Fruit fly (Drosophila melanogaster) whole organism, embryonic: Measurements from ENCODE around the gene Snx27.

Source experiments
- Ada2b ChIP-seq: fragments of 200-800 bp; sonication (Bioruptor generic); IDR thresholded peaks from 2 replicates; pipeline ENCODE4 v1.3.6; 2022; ENCODE audit warnings: missing biosample characterization, missing genetic modification characterization
- CG10267 ChIP-seq: fragments of 200-800 bp; sonication (Bioruptor generic); optimal IDR thresholded peaks from 2 replicates; lab custom pipeline; 2018; ENCODE audit warnings: missing biosample characterization, mild to moderate bottlenecking, missing genetic modification characterization, moderate library complexity
- CG12236 ChIP-seq: fragments of 200-800 bp; sonication (Bioruptor generic); optimal IDR thresholded peaks from 2 replicates; lab custom pipeline; 2016; ENCODE audit warnings: missing biosample characterization, missing genetic modification characterization
- CG12769 ChIP-seq: fragments of 200-800 bp; sonication (Bioruptor generic); optimal IDR thresholded peaks from 2 replicates; lab custom pipeline; 2019; ENCODE audit warnings: missing biosample characterization, mild to moderate bottlenecking, missing genetic modification characterization, moderate library complexity
- CG13424 ChIP-seq: fragments of 200-800 bp; sonication (Bioruptor generic); optimal IDR thresholded peaks from 2 replicates; lab custom pipeline; 2019; ENCODE audit warnings: missing biosample characterization, mild to moderate bottlenecking, missing genetic modification characterization, moderate library complexity
- CG14710 ChIP-seq: fragments of 200-800 bp; sonication (Bioruptor generic); optimal IDR thresholded peaks from 3 replicates; lab custom pipeline; 2019; ENCODE audit warnings: missing biosample characterization, mild to moderate bottlenecking, missing genetic modification characterization, moderate library complexity
- CG17361 ChIP-seq: fragments of 200-800 bp; sonication (Bioruptor generic); IDR thresholded peaks from 3 replicates; pipeline ENCODE4 v1.3.6; 2022; ENCODE audit warnings: missing biosample characterization, missing genetic modification characterization
- CG30431 ChIP-seq: fragments of 200-800 bp; sonication (Bioruptor generic); optimal IDR thresholded peaks from 2 replicates; lab custom pipeline; 2017; ENCODE audit warnings: missing biosample characterization, missing genetic modification characterization
- CG34376 ChIP-seq: fragments of 200-800 bp; sonication (Bioruptor generic); optimal IDR thresholded peaks from 2 replicates; lab custom pipeline; 2018; ENCODE audit warnings: missing biosample characterization, mild to moderate bottlenecking, missing genetic modification characterization
- CG3838 ChIP-seq: fragments of 200-800 bp; sonication (Bioruptor generic); optimal IDR thresholded peaks from 3 replicates; lab custom pipeline; 2016; ENCODE audit warnings: missing biosample characterization, missing genetic modification characterization
- CG3995 ChIP-seq: fragments of 200-800 bp; sonication (Bioruptor generic); optimal IDR thresholded peaks from 3 replicates; lab custom pipeline; 2016; ENCODE audit warnings: missing biosample characterization, missing genetic modification characterization
- CG4360 ChIP-seq: fragments of 200-800 bp; sonication (Bioruptor generic); IDR thresholded peaks from 2 replicates; pipeline ENCODE4 v1.3.6; 2022; ENCODE audit warnings: missing biosample characterization, missing genetic modification characterization
- CG6854 ChIP-seq: fragments of 200-800 bp; sonication (Bioruptor generic); optimal IDR thresholded peaks from 3 replicates; lab custom pipeline; 2017; ENCODE audit warnings: missing biosample characterization, mild to moderate bottlenecking, missing genetic modification characterization
- CG7786 ChIP-seq: fragments of 200-800 bp; sonication (Bioruptor generic); optimal IDR thresholded peaks from 2 replicates; lab custom pipeline; 2016; ENCODE audit warnings: missing biosample characterization, missing genetic modification characterization
- CG9215 ChIP-seq: fragments of 200-800 bp; sonication (Bioruptor generic); IDR thresholded peaks from 2 replicates; pipeline ENCODE4 v1.3.6; 2022; ENCODE audit warnings: missing biosample characterization, missing genetic modification characterization
- CHES-1-like ChIP-seq: fragments of 200-800 bp; sonication (Bioruptor generic); optimal IDR thresholded peaks from 2 replicates; lab custom pipeline; 2016; ENCODE audit warnings: missing biosample characterization, missing genetic modification characterization
- Camta ChIP-seq: fragments of 200-800 bp; sonication (Bioruptor generic); optimal IDR thresholded peaks from 2 replicates; lab custom pipeline; 2016; ENCODE audit warnings: missing biosample characterization, missing genetic modification characterization
- D ChIP-seq, 2 experiments: fragments of 200-800 bp in 1 of 2; fragments of >200 bp in 1 of 2; sonication (Bioruptor generic) in 1 of 2; optimal IDR thresholded peaks; 2 replicates in 1 of 2; 3 replicates in 1 of 2; lab custom pipeline; 2017; ENCODE audit warnings: mild to moderate bottlenecking in 1 of 2, missing biosample characterization in 1 of 2, missing genetic modification characterization in 1 of 2, missing genetic modification reagents in 1 of 2
- Drgx ChIP-seq: fragments of 200-800 bp; sonication (Bioruptor generic); IDR thresholded peaks from 2 replicates; pipeline ENCODE4 v1.3.6; 2022; ENCODE audit warnings: missing biosample characterization, missing genetic modification characterization
- Hr3 ChIP-seq: fragments of 200-800 bp; sonication (Bioruptor generic); optimal IDR thresholded peaks from 3 replicates; lab custom pipeline; 2016; ENCODE audit warnings: missing biosample characterization, missing genetic modification characterization
- Lhr ChIP-seq: fragments of 200-800 bp; sonication (Bioruptor generic); optimal IDR thresholded peaks from 3 replicates; lab custom pipeline; 2017; ENCODE audit warnings: mild to moderate bottlenecking, missing biosample characterization, missing genetic modification reagents, missing genetic modification characterization
- Lim3 ChIP-seq: fragments of 200-800 bp; sonication (Bioruptor generic); IDR thresholded peaks from 2 replicates; pipeline ENCODE4 v1.3.6; 2022; ENCODE audit warnings: missing biosample characterization, missing genetic modification characterization
- Mes4 ChIP-seq: fragments of 200-800 bp; sonication (Bioruptor generic); optimal IDR thresholded peaks from 2 replicates; lab custom pipeline; 2016; ENCODE audit warnings: missing biosample characterization, missing genetic modification characterization
- Myb ChIP-seq: fragments of 200-800 bp; sonication (Bioruptor generic); optimal IDR thresholded peaks from 2 replicates; lab custom pipeline; 2016; ENCODE audit warnings: missing biosample characterization, missing genetic modification characterization
- Rfx ChIP-seq: fragments of 200-800 bp; sonication (Bioruptor generic); IDR thresholded peaks from 2 replicates; pipeline ENCODE4 v1.3.6; 2022; ENCODE audit warnings: missing biosample characterization, missing genetic modification characterization
- Sox102F ChIP-seq: fragments of 200-800 bp; sonication (Bioruptor generic); optimal IDR thresholded peaks from 2 replicates; lab custom pipeline; 2018; ENCODE audit warnings: missing biosample characterization, mild to moderate bottlenecking, missing genetic modification characterization, moderate library complexity
- TFAM ChIP-seq: fragments of 200-800 bp; sonication (Bioruptor generic); optimal IDR thresholded peaks from 2 replicates; lab custom pipeline; 2017; ENCODE audit warnings: missing biosample characterization, missing genetic modification characterization, inconsistent platforms
- Taf1 ChIP-seq: fragments of 200-800 bp; sonication (Bioruptor generic); IDR thresholded peaks from 2 replicates; pipeline ENCODE4 v1.3.6; 2022; ENCODE audit warnings: missing biosample characterization, missing genetic modification characterization
- bab2 ChIP-seq: fragments of 200-800 bp; sonication (Bioruptor generic); optimal IDR thresholded peaks from 2 replicates; lab custom pipeline; 2016; ENCODE audit warnings: missing biosample characterization, missing genetic modification characterization
- btn ChIP-seq: fragments of 200-800 bp; sonication (Bioruptor generic); optimal IDR thresholded peaks from 2 replicates; lab custom pipeline; 2016; ENCODE audit warnings: missing biosample characterization, missing genetic modification characterization
- cg ChIP-seq: fragments of 200-800 bp; sonication (Bioruptor generic); optimal IDR thresholded peaks from 3 replicates; lab custom pipeline; 2019; ENCODE audit warnings: missing biosample characterization, mild to moderate bottlenecking, missing genetic modification characterization, moderate library complexity
- crc ChIP-seq: fragments of 200-800 bp; sonication (Bioruptor generic); optimal IDR thresholded peaks from 2 replicates; lab custom pipeline; 2016; ENCODE audit warnings: missing biosample characterization, missing genetic modification characterization
- dati ChIP-seq: fragments of 200-800 bp; sonication (Bioruptor generic); IDR thresholded peaks from 2 replicates; pipeline ENCODE4 v1.3.6; 2022; ENCODE audit warnings: missing biosample characterization, missing genetic modification characterization
- emc ChIP-seq: fragments of 200-800 bp; sonication (Bioruptor generic); optimal IDR thresholded peaks from 2 replicates; lab custom pipeline; 2016; ENCODE audit warnings: missing biosample characterization, missing genetic modification characterization
- eve ChIP-seq, 2 experiments: fragments of >200 bp; optimal IDR thresholded peaks; 2 replicates each; lab custom pipeline; 2017; ENCODE audit warnings: missing biosample characterization in 2 of 2, missing genetic modification characterization in 2 of 2
- gcm2 ChIP-seq: fragments of 200-800 bp; sonication (Bioruptor generic); optimal IDR thresholded peaks from 2 replicates; lab custom pipeline; 2016; ENCODE audit warnings: missing biosample characterization, missing genetic modification characterization
- hth ChIP-seq: fragments of >200 bp; optimal IDR thresholded peaks from 2 replicates; lab custom pipeline; 2017; ENCODE audit warnings: inconsistent platforms
- mld ChIP-seq: fragments of 200-800 bp; sonication (Bioruptor generic); IDR thresholded peaks from 3 replicates; pipeline ENCODE4 v1.3.6; 2022; ENCODE audit warnings: missing biosample characterization, missing genetic modification characterization; ENCODE audit not compliant: partially characterized antibody
- phol ChIP-seq: fragments of 200-800 bp; sonication (Bioruptor generic); optimal IDR thresholded peaks from 3 replicates; lab custom pipeline; 2018; ENCODE audit warnings: missing biosample characterization, mild to moderate bottlenecking, missing genetic modification characterization, moderate library complexity
- pnt ChIP-seq: fragments of 200-800 bp; sonication (Bioruptor generic); optimal IDR thresholded peaks from 3 replicates; lab custom pipeline; 2016; ENCODE audit warnings: missing biosample characterization, missing genetic modification characterization
- repo ChIP-seq: fragments of 200-800 bp; sonication (Bioruptor generic); optimal IDR thresholded peaks from 2 replicates; lab custom pipeline; 2016; ENCODE audit warnings: missing biosample characterization, missing genetic modification characterization
- ro ChIP-seq: fragments of 200-800 bp; sonication (Bioruptor generic); IDR thresholded peaks from 2 replicates; pipeline ENCODE4 v1.3.6; 2022; ENCODE audit warnings: missing biosample characterization, missing genetic modification characterization
- run ChIP-seq: fragments of 200-800 bp; sonication (Bioruptor generic); optimal IDR thresholded peaks from 3 replicates; lab custom pipeline; 2018; ENCODE audit warnings: missing biosample characterization, mild to moderate bottlenecking, missing genetic modification characterization
- scrt ChIP-seq: fragments of 200-800 bp; sonication (Bioruptor generic); optimal IDR thresholded peaks from 2 replicates; lab custom pipeline; 2018; ENCODE audit warnings: missing biosample characterization, mild to moderate bottlenecking, missing genetic modification characterization, moderate library complexity
- sd ChIP-seq: fragments of 200-800 bp; sonication (Bioruptor generic); optimal IDR thresholded peaks from 3 replicates; lab custom pipeline; 2018; ENCODE audit warnings: missing biosample characterization, mild to moderate bottlenecking, missing genetic modification characterization, moderate library complexity
- sim ChIP-seq: fragments of 200-800 bp; sonication (Bioruptor generic); IDR thresholded peaks from 2 replicates; pipeline ENCODE4 v1.3.6; 2022; ENCODE audit warnings: missing biosample characterization, missing genetic modification characterization
- tin ChIP-seq: fragments of 200-800 bp; sonication (Bioruptor generic); optimal IDR thresholded peaks from 3 replicates; lab custom pipeline; 2016; ENCODE audit warnings: missing biosample characterization, missing genetic modification characterization
- tx ChIP-seq: fragments of 200-800 bp; sonication (Bioruptor generic); optimal IDR thresholded peaks from 2 replicates; lab custom pipeline; 2016; ENCODE audit warnings: missing biosample characterization, missing genetic modification characterization
- zf30C ChIP-seq: fragments of 200-800 bp; sonication (Bioruptor generic); optimal IDR thresholded peaks from 3 replicates; lab custom pipeline; 2018; ENCODE audit warnings: missing biosample characterization, mild to moderate bottlenecking, missing genetic modification characterization

The Snx27 gene

DNA sequence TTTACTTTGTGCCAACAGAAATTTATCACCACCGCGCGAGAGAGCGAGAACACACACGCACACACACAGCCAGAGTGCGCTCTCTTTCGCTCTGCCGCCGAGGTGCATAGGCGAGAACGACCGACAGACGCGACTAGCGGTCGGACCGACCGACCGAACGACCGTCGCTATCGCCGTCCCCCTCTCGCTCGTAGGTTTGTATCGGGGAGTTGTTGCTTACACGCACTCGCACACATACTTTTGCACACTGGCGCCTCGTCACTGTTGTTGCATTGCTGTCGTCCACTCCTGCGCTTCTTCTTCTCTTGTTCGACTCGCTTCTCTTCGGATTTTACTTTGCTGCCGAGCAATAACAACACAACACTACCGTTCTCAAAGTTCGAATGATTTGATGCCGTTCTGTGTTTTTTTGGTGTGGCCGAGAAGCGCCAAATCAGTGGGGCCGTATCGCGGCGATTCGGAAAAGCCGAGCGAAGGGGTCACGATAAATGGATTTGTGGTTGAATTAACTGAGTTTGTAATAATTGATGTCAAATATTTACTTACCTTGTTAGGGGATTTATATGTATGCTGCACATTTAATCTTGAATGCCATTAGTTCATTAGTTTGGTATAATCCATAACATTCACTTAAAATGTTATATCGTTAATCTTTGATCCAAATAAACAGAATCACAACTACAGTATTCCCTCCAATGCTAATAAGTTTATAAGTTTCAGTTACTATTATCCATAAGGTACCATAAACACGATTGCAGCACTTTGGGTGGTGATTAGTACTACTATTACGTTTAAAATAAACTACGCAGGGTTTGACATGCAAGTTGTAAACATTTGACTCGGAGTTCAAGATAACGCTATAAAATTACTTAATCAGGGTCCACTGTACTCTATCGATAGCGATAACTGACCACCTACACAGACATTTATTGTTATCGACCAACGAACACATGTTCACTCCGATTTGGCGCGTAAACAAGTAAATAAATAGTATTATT, 9.3 kb upstream of the Snx27 start, which contains the start of the genes IntS6 and Rtel1 (continued):
- TF ChIP-seq emc (GFP tag; lab: Kevin White, UChicago) (peak; percentile 73), CG9215 (GFP tag; lab: Robert Waterston, UW) (peak; percentile 90), CG3838 (GFP tag; lab: Kevin White, UChicago) (peak; percentile 79), btn (GFP tag; lab: Kevin White, UChicago) (peak; percentile 76), CG12769 (tag; lab: Kevin White, UChicago) (peak; percentile 96), D (optimal IDR thresholded peaks at IDR 0.05; lab: Kevin White, UChicago) (peak; percentile 12), D (GFP tag; optimal IDR thresholded peaks at IDR 0.05; lab: Kevin White, UChicago) (peak; percentile 79), tin (GFP tag; lab: Kevin White, UChicago) (peak; percentile 89), CG17361 (GFP tag; lab: Robert Waterston, UW) (peak; percentile 93), CG34376 (GFP tag; lab: Kevin White, UChicago) (peak; percentile 98), CG10267 (peak; percentile 78), CHES-1-like (GFP tag; lab: Kevin White, UChicago) (peak; percentile 88), repo (GFP tag; lab: Kevin White, UChicago) (peak; percentile 80), Myb (peak; percentile 81), run (peak; percentile 69), CG13424 (tag; lab: Kevin White, UChicago) (peak; percentile 91), Lhr (GFP tag; lab: Kevin White, UChicago) (peak; percentile 64), sim (GFP tag; lab: Robert Waterston, UW) (peak; percentile 49; the same call in 1 of the 2 replicates), Hr3 (GFP tag; lab: Kevin White, UChicago) (peak; percentile 89), CG14710 (tag; lab: Kevin White, UChicago) (peak; percentile 85), dati (GFP tag; lab: Robert Waterston, UW) (peak; percentile 77), hth (lab: Kevin White, UChicago) (no peak), CG12236 (GFP tag; lab: Kevin White, UChicago) (peak; percentile 82), CG3995 (GFP tag; lab: Kevin White, UChicago) (peak; percentile 94), CG4360 (GFP tag; lab: Robert Waterston, UW) (peak; percentile 74), scrt (GFP tag; lab: Kevin White, UChicago) (peak; percentile 75), bab2 (GFP tag; lab: Kevin White, UChicago) (peak; percentile 93), ro (GFP tag; lab: Robert Waterston, UW) (0 out of 2 replicates have a peak, but pooled peaks have one; percentile 38), Lim3 (GFP tag; lab: Robert Waterston, UW) (peak; percentile 69), Camta (GFP tag; lab: Kevin White, UChicago) (peak; percentile 89), TFAM (GFP tag; lab: Kevin White, UChicago) (no peak), mld (no peak), Rfx (GFP tag; lab: Robert Waterston, UW) (peak; percentile 94), CG6854 (GFP tag; lab: Kevin White, UChicago) (peak; percentile 57), Sox102F (peak; percentile 84), cg (GFP tag; lab: Kevin White, UChicago) (peak; percentile 98), zf30C (no peak), CG30431 (GFP tag; lab: Kevin White, UChicago) (peak; percentile 87), Mes4 (GFP tag; lab: Kevin White, UChicago) (peak; percentile 84), gcm2 (GFP tag; lab: Kevin White, UChicago) (no peak), crc (peak; percentile 80), Drgx (GFP tag; lab: Robert Waterston, UW) (peak; percentile 88), phol (tag; lab: Kevin White, UChicago) (peak; percentile 89), sd (tag; lab: Kevin White, UChicago) (peak; percentile 61), Taf1 (GFP tag; lab: Robert Waterston, UW) (peak; percentile 86), eve (GFP tag; optimal IDR thresholded peaks at IDR 0.05; lab: Kevin White, UChicago) (peak in 1 of 2 experiments; percentile 12), tx (peak; percentile 91), pnt (GFP tag; lab: Kevin White, UChicago) (peak; percentile 92), CG7786 (peak; percentile 93), Ada2b (GFP tag; lab: Robert Waterston, UW) (peak; percentile 89)
